Worm (Caenorhabditis elegans) whole organism, L4/young adult: ENCODE measurements around the gene ZK632.2.

Source experiments
- W03F9.2 ChIP-seq: fragments of 150-350 bp; optimal IDR thresholded peaks from 2 replicates; lab custom pipeline; 2014; ENCODE audit warnings: missing biosample characterization, missing genetic modification characterization
- him-1 ChIP-seq: sonication (generic microtip); optimal IDR thresholded peaks from 2 replicates; lab custom pipeline; 2016; ENCODE audit warnings: missing genotype, missing genetic modification reagents, missing genetic modification characterization, missing compliant biosample characterization

- TF ChIP-seq him-1 (no peak), W03F9.2 (no peak)
Observed at ce11 chrIII:9822942-9823341, 24.0 kb downstream of the ZK632.2 start, which contains the start of gene arl-5.
